Fruit fly (Drosophila melanogaster) whole organism, embryonic: ENCODE results near the gene CG2021.

Experiments used
- Antp ChIP-seq: fragments of 200-800 bp; sonication (Bioruptor generic); optimal IDR thresholded peaks from 3 replicates; lab custom pipeline; 2016; ENCODE audit warnings: missing biosample characterization, missing genetic modification characterization
- Atf3 ChIP-seq: fragments of 200-800 bp; sonication (Bioruptor generic); optimal IDR thresholded peaks from 3 replicates; lab custom pipeline; 2016; ENCODE audit warnings: missing biosample characterization, missing genetic modification characterization
- CG10209 ChIP-seq: fragments of 200-800 bp; sonication (Bioruptor generic); optimal IDR thresholded peaks from 3 replicates; lab custom pipeline; 2017; ENCODE audit warnings: missing biosample characterization, mild to moderate bottlenecking, missing genetic modification characterization, missing genetic modification reagents
- CG10274 ChIP-seq: fragments of 200-800 bp; sonication (Bioruptor generic); optimal IDR thresholded peaks from 3 replicates; lab custom pipeline; 2017; ENCODE audit warnings: missing biosample characterization, mild to moderate bottlenecking, missing genetic modification characterization
- CG10431 ChIP-seq: fragments of 200-800 bp; sonication (Bioruptor generic); optimal IDR thresholded peaks from 3 replicates; lab custom pipeline; 2018; ENCODE audit warnings: missing biosample characterization, mild to moderate bottlenecking, missing genetic modification characterization
- CG10543 ChIP-seq: fragments of 200-800 bp; sonication (Bioruptor generic); optimal IDR thresholded peaks from 3 replicates; lab custom pipeline; 2017; ENCODE audit warnings: missing biosample characterization, mild to moderate bottlenecking, missing genetic modification characterization, moderate library complexity
- CG11560 ChIP-seq: fragments of 200-800 bp; sonication (Bioruptor generic); IDR thresholded peaks from 3 replicates; pipeline ENCODE4 v1.3.6; 2022; ENCODE audit warnings: missing biosample characterization, missing genetic modification characterization
- CG11695 ChIP-seq: fragments of 200-800 bp; sonication (Bioruptor generic); IDR thresholded peaks from 3 replicates; pipeline ENCODE4 v1.3.6; 2022; ENCODE audit warnings: missing biosample characterization, missing genetic modification characterization
- CG11696 ChIP-seq: fragments of 200-800 bp; sonication (Bioruptor generic); IDR thresholded peaks from 2 replicates; pipeline ENCODE4 v1.3.6; 2022; ENCODE audit warnings: missing biosample characterization, missing genetic modification characterization
- CG14014 ChIP-seq: fragments of 200-800 bp; sonication (Bioruptor generic); IDR thresholded peaks from 2 replicates; pipeline ENCODE4 v1.3.6; 2022; ENCODE audit warnings: missing biosample characterization, missing genetic modification characterization
- CG15479 ChIP-seq: fragments of 200-800 bp; sonication (Bioruptor generic); optimal IDR thresholded peaks from 3 replicates; lab custom pipeline; 2019; ENCODE audit warnings: missing biosample characterization, mild to moderate bottlenecking, missing genetic modification characterization, moderate library complexity
- CG17359 ChIP-seq: fragments of 200-800 bp; sonication (Bioruptor generic); optimal IDR thresholded peaks from 3 replicates; lab custom pipeline; 2018; ENCODE audit warnings: missing biosample characterization, mild to moderate bottlenecking, missing genetic modification characterization, moderate library complexity
- CG31441 ChIP-seq: fragments of 200-800 bp; sonication (Bioruptor generic); IDR thresholded peaks from 2 replicates; pipeline ENCODE4 v1.3.6; 2022; ENCODE audit warnings: missing biosample characterization, missing genetic modification characterization
- CG32532 ChIP-seq: fragments of 200-800 bp; sonication (Bioruptor generic); IDR thresholded peaks from 2 replicates; pipeline ENCODE4 v1.3.6; 2022; ENCODE audit warnings: missing biosample characterization, missing genetic modification characterization
- CG33557 ChIP-seq: fragments of 200-800 bp; sonication (Bioruptor generic); optimal IDR thresholded peaks from 2 replicates; lab custom pipeline; 2019; ENCODE audit warnings: missing biosample characterization, mild to moderate bottlenecking, missing genetic modification characterization, moderate library complexity
- CG4617 ChIP-seq: fragments of 200-800 bp; sonication (Bioruptor generic); optimal IDR thresholded peaks from 3 replicates; lab custom pipeline; 2016; ENCODE audit warnings: missing biosample characterization, missing genetic modification characterization, borderline replicate concordance
- CG7963 ChIP-seq: fragments of 200-800 bp; sonication (Bioruptor generic); IDR thresholded peaks from 3 replicates; pipeline ENCODE4 v1.3.6; 2022; ENCODE audit warnings: missing biosample characterization, missing genetic modification characterization; ENCODE audit not compliant: partially characterized antibody
- CG7987 ChIP-seq: fragments of 200-800 bp; sonication (Bioruptor generic); optimal IDR thresholded peaks from 2 replicates; lab custom pipeline; 2018; ENCODE audit warnings: missing biosample characterization, mild to moderate bottlenecking, missing genetic modification characterization, moderate library complexity
- CG8359 ChIP-seq: fragments of 200-800 bp; sonication (Bioruptor generic); optimal IDR thresholded peaks from 2 replicates; lab custom pipeline; 2017; ENCODE audit warnings: missing biosample characterization, mild to moderate bottlenecking, missing genetic modification characterization, borderline replicate concordance
- CG9727 ChIP-seq: fragments of 200-800 bp; sonication (Bioruptor generic); optimal IDR thresholded peaks from 3 replicates; lab custom pipeline; 2017; ENCODE audit warnings: missing biosample characterization, mild to moderate bottlenecking, missing genetic modification characterization
- CG9932 ChIP-seq: fragments of 200-800 bp; sonication (Bioruptor generic); IDR thresholded peaks from 2 replicates; pipeline ENCODE4 v1.3.6; 2022; ENCODE audit warnings: missing biosample characterization, missing genetic modification characterization
- Dad ChIP-seq: fragments of 200-800 bp; sonication (Bioruptor generic); optimal IDR thresholded peaks from 3 replicates; lab custom pipeline; 2016; ENCODE audit warnings: missing biosample characterization, missing genetic modification characterization
- Dek ChIP-seq: fragments of 200-800 bp; sonication (Bioruptor generic); optimal IDR thresholded peaks from 3 replicates; lab custom pipeline; 2019; ENCODE audit warnings: missing biosample characterization, mild to moderate bottlenecking, missing genetic modification characterization, moderate library complexity
- GATAe ChIP-seq: fragments of 200-800 bp; sonication (Bioruptor generic); conservative IDR thresholded peaks from 2 replicates; pipeline ENCODE4 v1.3.6; 2022; ENCODE audit warnings: missing biosample characterization, missing genetic modification characterization
- Gug ChIP-seq: fragments of 200-800 bp; sonication (Bioruptor generic); IDR thresholded peaks from 4 replicates; pipeline ENCODE4 v1.3.6; 2022; ENCODE audit warnings: missing biosample characterization, missing genetic modification characterization
- Kr ChIP-seq: fragments of 200-800 bp; sonication (Bioruptor generic); optimal IDR thresholded peaks from 2 replicates; lab custom pipeline; 2017; ENCODE audit warnings: missing biosample characterization, mild to moderate bottlenecking, missing genetic modification characterization
- Mrtf ChIP-seq: fragments of 200-800 bp; sonication (Bioruptor generic); IDR thresholded peaks from 3 replicates; pipeline ENCODE4 v1.3.6; 2022; ENCODE audit warnings: missing biosample characterization, missing genetic modification characterization
- Sry-δ ChIP-seq: fragments of 200-800 bp; sonication (Bioruptor generic); optimal IDR thresholded peaks from 2 replicates; lab custom pipeline; 2016; ENCODE audit warnings: missing biosample characterization, missing genetic modification characterization
- Taf1 ChIP-seq: fragments of 200-800 bp; sonication (Bioruptor generic); IDR thresholded peaks from 2 replicates; pipeline ENCODE4 v1.3.6; 2022; ENCODE audit warnings: missing biosample characterization, missing genetic modification characterization
- Usf ChIP-seq: fragments of 200-800 bp; sonication (Bioruptor generic); optimal IDR thresholded peaks from 2 replicates; lab custom pipeline; 2017; ENCODE audit warnings: missing genotype, missing biosample characterization, missing genetic modification characterization
- aop ChIP-seq: fragments of 200-800 bp; sonication (Bioruptor generic); IDR thresholded peaks from 2 replicates; pipeline ENCODE4 v1.3.6; 2022; ENCODE audit warnings: missing biosample characterization, missing genetic modification characterization
- ara ChIP-seq: fragments of 200-800 bp; sonication (Bioruptor generic); IDR thresholded peaks from 2 replicates; pipeline ENCODE4 v1.3.6; 2022; ENCODE audit warnings: missing biosample characterization, missing genetic modification characterization
- bab2 ChIP-seq: fragments of 200-800 bp; sonication (Bioruptor generic); optimal IDR thresholded peaks from 2 replicates; lab custom pipeline; 2016; ENCODE audit warnings: missing biosample characterization, missing genetic modification characterization
- crp ChIP-seq, 2 experiments: fragments of 200-800 bp; sonication (Bioruptor generic); optimal IDR thresholded peaks; 2 replicates in 1 of 2; 3 replicates in 1 of 2; lab custom pipeline; 2017; ENCODE audit warnings: missing biosample characterization in 2 of 2, missing genetic modification characterization in 2 of 2, mild to moderate bottlenecking in 1 of 2, moderate library complexity in 1 of 2
- dmrt99B ChIP-seq: fragments of 200-800 bp; sonication (Bioruptor generic); optimal IDR thresholded peaks from 2 replicates; lab custom pipeline; 2018; ENCODE audit warnings: missing biosample characterization, mild to moderate bottlenecking, missing genetic modification characterization, moderate library complexity
- ems ChIP-seq: fragments of 200-800 bp; sonication (Bioruptor generic); optimal IDR thresholded peaks from 3 replicates; lab custom pipeline; 2016; ENCODE audit warnings: missing biosample characterization, missing genetic modification characterization
- fd96Cb ChIP-seq: fragments of 200-800 bp; sonication (Bioruptor generic); optimal IDR thresholded peaks from 2 replicates; lab custom pipeline; 2018; ENCODE audit warnings: missing biosample characterization, mild to moderate bottlenecking, missing genetic modification characterization, moderate library complexity
- hbn ChIP-seq: fragments of 200-800 bp; sonication (Bioruptor generic); IDR thresholded peaks from 2 replicates; pipeline ENCODE4 v1.3.6; 2022; ENCODE audit warnings: missing biosample characterization, missing genetic modification characterization; ENCODE audit not compliant: partially characterized antibody
- kah ChIP-seq: fragments of 200-800 bp; sonication (Bioruptor generic); optimal IDR thresholded peaks from 2 replicates; lab custom pipeline; 2018; ENCODE audit warnings: missing biosample characterization, mild to moderate bottlenecking, missing genetic modification characterization
- nom ChIP-seq: fragments of 200-800 bp; sonication (Bioruptor generic); optimal IDR thresholded peaks from 2 replicates; lab custom pipeline; 2017; ENCODE audit warnings: missing biosample characterization, missing genetic modification characterization, mild to moderate bottlenecking, moderate library complexity, missing genetic modification reagents
- otp ChIP-seq: fragments of 200-800 bp; sonication (Bioruptor generic); IDR thresholded peaks from 3 replicates; pipeline ENCODE4, ENCODE4 v1.3.6; 2022; ENCODE audit warnings: missing biosample characterization, missing genetic modification characterization
- psq ChIP-seq: fragments of 200-800 bp; sonication (Bioruptor generic); optimal IDR thresholded peaks from 2 replicates; lab custom pipeline; 2017; ENCODE audit warnings: missing biosample characterization, missing genetic modification characterization
- sc ChIP-seq, 3 experiments: fragments of >200 bp in 2 of 3; fragments of 200-800 bp in 1 of 3; sonication (Bioruptor generic) in 1 of 3; optimal IDR thresholded peaks; 2 replicates in 2 of 3; 3 replicates in 1 of 3; lab custom pipeline; 2017; ENCODE audit warnings: mild to moderate bottlenecking in 1 of 3, missing biosample characterization in 1 of 3, missing genetic modification characterization in 1 of 3, missing genetic modification reagents in 1 of 3
- schlank ChIP-seq: fragments of 200-800 bp; sonication (Bioruptor generic); optimal IDR thresholded peaks from 2 replicates; lab custom pipeline; 2018; ENCODE audit warnings: missing biosample characterization, mild to moderate bottlenecking, missing genetic modification characterization
- sisA ChIP-seq: fragments of 200-800 bp; sonication (Bioruptor generic); IDR thresholded peaks from 2 replicates; pipeline ENCODE4 v1.3.6; 2022; ENCODE audit warnings: missing biosample characterization, missing genetic modification characterization
- trh ChIP-seq: fragments of 200-800 bp; sonication (Bioruptor generic); optimal IDR thresholded peaks from 2 replicates; lab custom pipeline; 2016; ENCODE audit warnings: missing biosample characterization, missing genetic modification characterization
- unpg ChIP-seq: fragments of 200-800 bp; sonication (Bioruptor generic); optimal IDR thresholded peaks from 3 replicates; lab custom pipeline; 2018; ENCODE audit warnings: missing biosample characterization, mild to moderate bottlenecking, missing genetic modification characterization, moderate library complexity

Gene CG2021

dm6 chr3L:1774713-1775648 lies 2.2 kb downstream of the CG2021 start, which contains the start of the genes CG13933 and PolD2:
CG13933 (minus strand) TSS chr3L:1775147.
PolD2 (plus strand) TSS chr3L:1775633.
- TF ChIP-seq CG10274 (GFP tag; lab: Kevin White, UChicago): no peak
- no peak for TF ChIP-seq Dad (GFP tag; lab: Kevin White, UChicago)
- peak; percentile 73 for TF ChIP-seq Atf3 (GFP tag; lab: Kevin White, UChicago)
- TF ChIP-seq CG8359 (GFP tag; lab: Kevin White, UChicago): peak; percentile 64
- peak; percentile 98 for TF ChIP-seq CG9727 (GFP tag; lab: Kevin White, UChicago)
- no peak for TF ChIP-seq nom (GFP tag; lab: Kevin White, UChicago)
- TF ChIP-seq Antp: peak; percentile 79
- TF ChIP-seq sisA: peak; percentile 99
- TF ChIP-seq Dek (tag; lab: Kevin White, UChicago): peak; percentile 97
- peak; percentile 97 for TF ChIP-seq CG10209 (GFP tag; lab: Kevin White, UChicago)
- no peak for TF ChIP-seq Kr (GFP tag; lab: Kevin White, UChicago)
- TF ChIP-seq CG7987 (GFP tag; lab: Kevin White, UChicago): peak; percentile 46
- TF ChIP-seq CG9932 (GFP tag; lab: Robert Waterston, UW): peak; percentile 99
- peak; percentile 80 for TF ChIP-seq ems (GFP tag; lab: Kevin White, UChicago)
- peak; percentile 99 for TF ChIP-seq CG14014 (GFP tag; lab: Robert Waterston, UW)
- TF ChIP-seq Taf1 (GFP tag; lab: Robert Waterston, UW): peak; percentile 94
- peak; percentile 99 for TF ChIP-seq CG32532 (GFP tag; lab: Robert Waterston, UW)
- no peak for TF ChIP-seq dmrt99B (tag; lab: Kevin White, UChicago)
- no peak for TF ChIP-seq sc (optimal IDR thresholded peaks at IDR 0.05; lab: Kevin White, UChicago)
- peak; percentile 96 for TF ChIP-seq sc (GFP tag; optimal IDR thresholded peaks at IDR 0.05; lab: Kevin White, UChicago)
- TF ChIP-seq CG15479 (GFP tag; lab: Kevin White, UChicago): peak; percentile 33
- TF ChIP-seq CG11560 (tag; lab: Robert Waterston, UW): peak; percentile 83
- TF ChIP-seq trh: peak; percentile 92
- peak; percentile 97 for TF ChIP-seq ara (GFP tag; lab: Robert Waterston, UW)
- TF ChIP-seq CG7963 (GFP tag; lab: Robert Waterston, UW): peak; percentile 81
- peak; percentile 75 for TF ChIP-seq CG11696 (GFP tag; lab: Robert Waterston, UW)
- TF ChIP-seq CG31441: no peak; the same call in 1 of the 2 replicates
- peak; percentile 94 for TF ChIP-seq Usf (GFP tag; lab: Kevin White, UChicago)
- TF ChIP-seq CG11695: peak; percentile 94
- TF ChIP-seq GATAe: peak; percentile 90
- peak; percentile 91 for TF ChIP-seq fd96Cb (tag; lab: Kevin White, UChicago)
- peak; percentile 84 for TF ChIP-seq Mrtf (GFP tag; lab: Robert Waterston, UW)
- TF ChIP-seq CG33557: peak; percentile 98
- TF ChIP-seq aop (GFP tag; lab: Robert Waterston, UW): peak; percentile 94
- TF ChIP-seq CG10431 (GFP tag; lab: Kevin White, UChicago): peak; percentile 93
- TF ChIP-seq bab2 (GFP tag; lab: Kevin White, UChicago): peak; percentile 91
- TF ChIP-seq unpg (GFP tag; lab: Kevin White, UChicago): peak; percentile 98
- peak; percentile 43 for TF ChIP-seq kah (GFP tag; lab: Kevin White, UChicago)
- peak; percentile 83 for TF ChIP-seq schlank (tag; lab: Kevin White, UChicago)
- peak; percentile 91 for TF ChIP-seq CG4617
- peak; percentile 91 for TF ChIP-seq CG17359 (tag; lab: Kevin White, UChicago)
- peak; percentile 92 for TF ChIP-seq psq (GFP tag; lab: Kevin White, UChicago)
- peak; percentile 90 for TF ChIP-seq CG10543 (GFP tag; lab: Kevin White, UChicago)
- TF ChIP-seq crp (GFP tag; optimal IDR thresholded peaks at IDR 0.05; lab: Kevin White, UChicago): peak; percentile 25 to 74
- peak; percentile 35 for TF ChIP-seq Sry-δ (GFP tag; lab: Kevin White, UChicago)
- TF ChIP-seq otp (GFP tag; lab: Robert Waterston, UW): peak; percentile 98
- TF ChIP-seq Gug (GFP tag; lab: Robert Waterston, UW): peak; percentile 67; the same call in 2 of the 4 replicates
- peak; percentile 69 for TF ChIP-seq hbn (GFP tag; lab: Robert Waterston, UW)
